Fruit fly (Drosophila melanogaster): ENCODE results near the gene CG15011.

- TF ChIP-seq CG8478 (optimal IDR thresholded peaks at IDR 0.05) (no peak), CTCF (optimal IDR thresholded peaks at IDR 0.05) (no peak)
Measured at dm6 chr3L:4267403-4267802, 8.5 kb upstream of the CG15011 start, which contains the start of gene CG33764.

Measured in S2 (cell line).